Fruit fly (Drosophila melanogaster) whole organism, embryonic: ENCODE data around the gene Ciz1.

Experiments
- Atf3 ChIP-seq: fragments of 200-800 bp; sonication (Bioruptor generic); optimal IDR thresholded peaks from 3 replicates; lab custom pipeline; 2016; ENCODE audit warnings: missing biosample characterization, missing genetic modification characterization
- Atf6 ChIP-seq: fragments of 200-800 bp; sonication (Bioruptor generic); IDR thresholded peaks from 2 replicates; pipeline ENCODE4 v1.3.6; 2022; ENCODE audit warnings: missing biosample characterization, missing genetic modification characterization
- CG10543 ChIP-seq: fragments of 200-800 bp; sonication (Bioruptor generic); optimal IDR thresholded peaks from 3 replicates; lab custom pipeline; 2017; ENCODE audit warnings: missing biosample characterization, mild to moderate bottlenecking, missing genetic modification characterization, moderate library complexity
- CG11085 ChIP-seq: fragments of 200-800 bp; sonication (Bioruptor generic); IDR thresholded peaks from 2 replicates; pipeline ENCODE4 v1.3.6; 2022; ENCODE audit warnings: missing biosample characterization, missing genetic modification characterization
- CG11456 ChIP-seq: fragments of 200-800 bp; sonication (Bioruptor generic); IDR thresholded peaks from 3 replicates; pipeline ENCODE4 v1.3.6; 2022; ENCODE audit warnings: missing biosample characterization, missing genetic modification characterization
- CG11723 ChIP-seq: fragments of 200-800 bp; sonication (Bioruptor generic); optimal IDR thresholded peaks from 2 replicates; lab custom pipeline; 2017; ENCODE audit warnings: missing biosample characterization, mild to moderate bottlenecking, missing genetic modification characterization
- CG12236 ChIP-seq: fragments of 200-800 bp; sonication (Bioruptor generic); optimal IDR thresholded peaks from 2 replicates; lab custom pipeline; 2016; ENCODE audit warnings: missing biosample characterization, missing genetic modification characterization
- CG15073 ChIP-seq: fragments of 200-800 bp; sonication (Bioruptor generic); optimal IDR thresholded peaks from 2 replicates; lab custom pipeline; 2016; ENCODE audit warnings: missing biosample characterization, missing genetic modification characterization
- CG17829 ChIP-seq: fragments of 200-800 bp; optimal IDR thresholded peaks from 2 replicates; lab custom pipeline; 2019; ENCODE audit warnings: missing biosample characterization, mild to moderate bottlenecking, missing genetic modification characterization, moderate library complexity
- CG2120 ChIP-seq: fragments of 200-800 bp; sonication (Bioruptor generic); optimal IDR thresholded peaks from 3 replicates; lab custom pipeline; 2016; ENCODE audit warnings: missing biosample characterization, missing genetic modification characterization
- CG2199 ChIP-seq: fragments of 200-800 bp; sonication (Bioruptor generic); IDR thresholded peaks from 3 replicates; pipeline ENCODE4 v1.3.6; 2022; ENCODE audit warnings: missing biosample characterization, missing genetic modification characterization
- CG2678 ChIP-seq: fragments of 200-800 bp; sonication (Bioruptor generic); optimal IDR thresholded peaks from 3 replicates; lab custom pipeline; 2019; ENCODE audit warnings: missing biosample characterization, mild to moderate bottlenecking, missing genetic modification characterization, moderate library complexity
- CG30431 ChIP-seq: fragments of 200-800 bp; sonication (Bioruptor generic); optimal IDR thresholded peaks from 2 replicates; lab custom pipeline; 2017; ENCODE audit warnings: missing biosample characterization, missing genetic modification characterization
- CG4328 ChIP-seq: fragments of 200-800 bp; sonication (Bioruptor generic); optimal IDR thresholded peaks from 3 replicates; lab custom pipeline; 2017; ENCODE audit warnings: missing biosample characterization, missing genetic modification reagents, missing genetic modification characterization
- CG4360 ChIP-seq: fragments of 200-800 bp; sonication (Bioruptor generic); IDR thresholded peaks from 2 replicates; pipeline ENCODE4 v1.3.6; 2022; ENCODE audit warnings: missing biosample characterization, missing genetic modification characterization
- CG4820 ChIP-seq: fragments of 200-800 bp; sonication (Bioruptor generic); optimal IDR thresholded peaks from 3 replicates; lab custom pipeline; 2016; ENCODE audit warnings: missing biosample characterization, missing genetic modification characterization
- CG6683 ChIP-seq: fragments of 200-800 bp; sonication (Bioruptor generic); optimal IDR thresholded peaks from 2 replicates; lab custom pipeline; 2017; ENCODE audit warnings: missing biosample characterization, mild to moderate bottlenecking, missing genetic modification characterization, missing genetic modification reagents
- CG6791 ChIP-seq: fragments of 200-800 bp; sonication (Bioruptor generic); IDR thresholded peaks from 3 replicates; pipeline ENCODE4 v1.3.6; 2022; ENCODE audit warnings: missing biosample characterization, missing genetic modification characterization; ENCODE audit not compliant: partially characterized antibody
- CG7963 ChIP-seq: fragments of 200-800 bp; sonication (Bioruptor generic); IDR thresholded peaks from 3 replicates; pipeline ENCODE4 v1.3.6; 2022; ENCODE audit warnings: missing biosample characterization, missing genetic modification characterization; ENCODE audit not compliant: partially characterized antibody
- CG9437 ChIP-seq: fragments of 200-800 bp; sonication (Bioruptor generic); optimal IDR thresholded peaks from 2 replicates; lab custom pipeline; 2018; ENCODE audit warnings: missing biosample characterization, mild to moderate bottlenecking, missing genetic modification characterization
- CG9932 ChIP-seq: fragments of 200-800 bp; sonication (Bioruptor generic); IDR thresholded peaks from 2 replicates; pipeline ENCODE4 v1.3.6; 2022; ENCODE audit warnings: missing biosample characterization, missing genetic modification characterization
- Ets65A ChIP-seq: fragments of 200-800 bp; sonication (Bioruptor generic); peaks from one replicate; lab custom pipeline; 2016; ENCODE audit warnings: missing biosample characterization, missing genetic modification characterization
- HLH54F ChIP-seq: fragments of 200-800 bp; sonication (Bioruptor generic); optimal IDR thresholded peaks from 3 replicates; lab custom pipeline; 2016; ENCODE audit warnings: missing biosample characterization, missing genetic modification characterization
- Hsf ChIP-seq: fragments of 200-800 bp; sonication (Bioruptor generic); optimal IDR thresholded peaks from 3 replicates; lab custom pipeline; 2016; ENCODE audit warnings: missing biosample characterization, missing genetic modification characterization
- Kr ChIP-seq: fragments of 200-800 bp; sonication (Bioruptor generic); optimal IDR thresholded peaks from 2 replicates; lab custom pipeline; 2017; ENCODE audit warnings: missing biosample characterization, mild to moderate bottlenecking, missing genetic modification characterization
- NC2β ChIP-seq: fragments of 200-800 bp; sonication (Bioruptor generic); optimal IDR thresholded peaks from 2 replicates; lab custom pipeline; 2016; ENCODE audit warnings: missing biosample characterization, missing genetic modification characterization
- Neu2 ChIP-seq: fragments of 200-800 bp; sonication (Bioruptor generic); optimal IDR thresholded peaks from 3 replicates; lab custom pipeline; 2016; ENCODE audit warnings: missing biosample characterization, missing genetic modification characterization, borderline replicate concordance
- Nf-YC ChIP-seq: fragments of 200-800 bp; optimal IDR thresholded peaks from 3 replicates; lab custom pipeline; 2019; ENCODE audit warnings: missing biosample characterization, mild to moderate bottlenecking, missing genetic modification characterization, moderate library complexity
- Oaz ChIP-seq: fragments of 200-800 bp; sonication (Bioruptor generic); IDR thresholded peaks from 2 replicates; pipeline ENCODE4 v1.3.6; 2022; ENCODE audit warnings: missing biosample characterization, missing genetic modification characterization
- Oli ChIP-seq: fragments of 200-800 bp; sonication (Bioruptor generic); optimal IDR thresholded peaks from 2 replicates; lab custom pipeline; 2018; ENCODE audit warnings: missing biosample characterization, mild to moderate bottlenecking, missing genetic modification characterization, moderate library complexity
- Rfx ChIP-seq: fragments of 200-800 bp; sonication (Bioruptor generic); IDR thresholded peaks from 2 replicates; pipeline ENCODE4 v1.3.6; 2022; ENCODE audit warnings: missing biosample characterization, missing genetic modification characterization
- Scr ChIP-seq: fragments of 200-800 bp; sonication (Bioruptor generic); IDR thresholded peaks from 2 replicates; pipeline ENCODE4 v1.3.6; 2022; ENCODE audit warnings: missing biosample characterization, missing genetic modification characterization; ENCODE audit not compliant: partially characterized antibody
- Usf ChIP-seq: fragments of 200-800 bp; sonication (Bioruptor generic); optimal IDR thresholded peaks from 2 replicates; lab custom pipeline; 2017; ENCODE audit warnings: missing genotype, missing biosample characterization, missing genetic modification characterization
- az2 ChIP-seq: fragments of 200-800 bp; sonication (Bioruptor generic); optimal IDR thresholded peaks from 3 replicates; lab custom pipeline; 2016; ENCODE audit warnings: missing biosample characterization, missing genetic modification characterization
- cas ChIP-seq: fragments of 200-800 bp; sonication (Bioruptor generic); IDR thresholded peaks from 2 replicates; pipeline ENCODE4 v1.3.6; 2022; ENCODE audit warnings: missing biosample characterization, missing genetic modification characterization
- crp ChIP-seq, 2 experiments: fragments of 200-800 bp; sonication (Bioruptor generic); optimal IDR thresholded peaks; 2 replicates in 1 of 2; 3 replicates in 1 of 2; lab custom pipeline; 2017; ENCODE audit warnings: missing biosample characterization in 2 of 2, missing genetic modification characterization in 2 of 2, mild to moderate bottlenecking in 1 of 2, moderate library complexity in 1 of 2
- dm ChIP-seq: fragments of 200-800 bp; sonication (Bioruptor generic); optimal IDR thresholded peaks from 3 replicates; lab custom pipeline; 2016; ENCODE audit warnings: missing biosample characterization, missing genetic modification characterization
- dysf ChIP-seq: fragments of 200-800 bp; sonication (Bioruptor generic); IDR thresholded peaks from 3 replicates; pipeline ENCODE4 v1.3.6; 2022; ENCODE audit warnings: missing biosample characterization, missing genetic modification characterization
- esg ChIP-seq: fragments of 200-800 bp; sonication (Bioruptor generic); conservative IDR thresholded peaks from 2 replicates; pipeline ENCODE4 v1.3.6; 2022; ENCODE audit warnings: missing biosample characterization, missing genetic modification characterization
- eve ChIP-seq, 2 experiments: fragments of >200 bp; optimal IDR thresholded peaks; 2 replicates each; lab custom pipeline; 2017; ENCODE audit warnings: missing biosample characterization in 2 of 2, missing genetic modification characterization in 2 of 2
- grn ChIP-seq: fragments of 200-800 bp; sonication (Bioruptor generic); optimal IDR thresholded peaks from 3 replicates; lab custom pipeline; 2017; ENCODE audit warnings: missing biosample characterization, missing genetic modification characterization
- ken ChIP-seq: fragments of 200-800 bp; sonication (Bioruptor generic); IDR thresholded peaks from 3 replicates; pipeline ENCODE4 v1.3.6; 2022; ENCODE audit warnings: missing biosample characterization, missing genetic modification characterization
- phol ChIP-seq: fragments of 200-800 bp; sonication (Bioruptor generic); optimal IDR thresholded peaks from 3 replicates; lab custom pipeline; 2018; ENCODE audit warnings: missing biosample characterization, mild to moderate bottlenecking, missing genetic modification characterization, moderate library complexity
- pnt ChIP-seq: fragments of 200-800 bp; sonication (Bioruptor generic); optimal IDR thresholded peaks from 3 replicates; lab custom pipeline; 2016; ENCODE audit warnings: missing biosample characterization, missing genetic modification characterization
- prd ChIP-seq, 3 experiments: fragments of >200 bp in 2 of 3; fragments of 200-800 bp in 1 of 3; sonication (Bioruptor generic) in 1 of 3; optimal IDR thresholded peaks in 2 of 3; IDR thresholded peaks in 1 of 3; 2 replicates in 2 of 3; 3 replicates in 1 of 3; pipeline versions ENCODE4 v1.3.6 to Lab custom; 2017 to 2022; ENCODE audit warnings: missing biosample characterization in 1 of 3, missing genetic modification characterization in 1 of 3
- sd ChIP-seq: fragments of 200-800 bp; sonication (Bioruptor generic); optimal IDR thresholded peaks from 3 replicates; lab custom pipeline; 2018; ENCODE audit warnings: missing biosample characterization, mild to moderate bottlenecking, missing genetic modification characterization, moderate library complexity
- sim ChIP-seq: fragments of 200-800 bp; sonication (Bioruptor generic); IDR thresholded peaks from 2 replicates; pipeline ENCODE4 v1.3.6; 2022; ENCODE audit warnings: missing biosample characterization, missing genetic modification characterization
- trem ChIP-seq: fragments of 200-800 bp; optimal IDR thresholded peaks from 3 replicates; lab custom pipeline; 2019; ENCODE audit warnings: missing biosample characterization, mild to moderate bottlenecking, missing genetic modification characterization, moderate library complexity
- tx ChIP-seq: fragments of 200-800 bp; sonication (Bioruptor generic); optimal IDR thresholded peaks from 2 replicates; lab custom pipeline; 2016; ENCODE audit warnings: missing biosample characterization, missing genetic modification characterization

The Ciz1 gene

dm6 chr3L:9856430-9857218 lies 7.8 kb upstream of the Ciz1 start (continued):
- TF ChIP-seq trem (tag; lab: Kevin White, UChicago) (peak; percentile 94), CG4360 (GFP tag; lab: Robert Waterston, UW) (no peak), Atf6 (GFP tag; lab: Robert Waterston, UW) (peak; percentile 73), dm (GFP tag; lab: Kevin White, UChicago) (no peak), CG2120 (peak; percentile 0), cas (GFP tag; lab: Robert Waterston, UW) (peak; percentile 54; the same call in 1 of the 2 replicates), Neu2 (GFP tag; lab: Kevin White, UChicago) (no peak), pnt (GFP tag; lab: Kevin White, UChicago) (no peak), HLH54F (GFP tag; lab: Kevin White, UChicago) (no peak), grn (GFP tag; lab: Kevin White, UChicago) (no peak), Scr (GFP tag; lab: Robert Waterston, UW) (no peak), CG2199 (GFP tag; lab: Robert Waterston, UW) (no peak; the same call in 2 of the 3 replicates), CG2678 (peak; percentile 90), Usf (GFP tag; lab: Kevin White, UChicago) (peak; percentile 57), CG15073 (GFP tag; lab: Kevin White, UChicago) (no peak), CG6791 (GFP tag; lab: Robert Waterston, UW) (no peak), CG17829 (tag; lab: Kevin White, UChicago) (peak; percentile 95), Nf-YC (tag; lab: Kevin White, UChicago) (peak; percentile 32), crp (GFP tag; optimal IDR thresholded peaks at IDR 0.05; lab: Kevin White, UChicago) (no peak), Kr (GFP tag; lab: Kevin White, UChicago) (peak; percentile 2), sim (GFP tag; lab: Robert Waterston, UW) (peak; percentile 89), CG12236 (GFP tag; lab: Kevin White, UChicago) (no peak), esg (GFP tag; lab: Robert Waterston, UW) (peak; percentile 67; the same call in 1 of the 2 replicates), NC2β (no peak), ken (peak; percentile 49; the same call in 1 of the 3 replicates), az2 (GFP tag; lab: Kevin White, UChicago) (peak; percentile 84), Rfx (peak; percentile 72), CG11456 (0 out of 3 replicates have a peak, but pooled peaks have one; percentile 49), CG11723 (peak; percentile 38), CG4820 (GFP tag; lab: Kevin White, UChicago) (peak; percentile 79), Oli (peak; percentile 82), eve (GFP tag; optimal IDR thresholded peaks at IDR 0.05; lab: Kevin White, UChicago) (no peak), dysf (GFP tag; lab: Robert Waterston, UW) (peak; percentile 82), sd (tag; lab: Kevin White, UChicago) (no peak), CG30431 (GFP tag; lab: Kevin White, UChicago) (peak; percentile 75), CG7963 (GFP tag; lab: Robert Waterston, UW) (no peak), CG10543 (GFP tag; lab: Kevin White, UChicago) (no peak), Hsf (GFP tag; lab: Kevin White, UChicago) (no peak), Ets65A (no peak), CG6683 (peak; percentile 29), Atf3 (GFP tag; lab: Kevin White, UChicago) (no peak), CG9437 (GFP tag; lab: Kevin White, UChicago) (peak; percentile 83), tx (GFP tag; lab: Kevin White, UChicago) (no peak), CG4328 (GFP tag; lab: Kevin White, UChicago) (peak; percentile 40), prd (optimal IDR thresholded peaks at IDR 0.05; lab: Kevin White, UChicago) (no peak), prd (GFP tag; IDR thresholded peaks at IDR 0.05; lab: Robert Waterston, UW) (peak; percentile 93), CG11085 (peak; percentile 67), Oaz (no peak), phol (tag; lab: Kevin White, UChicago) (peak; percentile 92), CG9932 (peak; percentile 52; the same call in 1 of the 2 replicates)
